Worm (Caenorhabditis elegans) whole organism, L3 larva: ENCODE measurements around the gene T26E4.7.

Experiments used
- R02D3.7 ChIP-seq: fragments of 150-350 bp; optimal IDR thresholded peaks from 2 replicates; lab custom pipeline; 2014; ENCODE audit warnings: missing biosample characterization, missing genetic modification characterization
- ZK546.5 ChIP-seq: sonication (generic microtip); optimal IDR thresholded peaks from 2 replicates; lab custom pipeline; 2017; ENCODE audit warnings: missing biosample characterization, missing genetic modification characterization
- aly-2 ChIP-seq: fragments of 150-350 bp; optimal IDR thresholded peaks from 2 replicates; lab custom pipeline; 2014; ENCODE audit warnings: missing biosample characterization, missing genetic modification characterization
- ama-1 ChIP-seq: fragments of 150-350 bp; optimal IDR thresholded peaks from 2 replicates; lab custom pipeline; 2018
- ceh-16 ChIP-seq: sonication (generic microtip); optimal IDR thresholded peaks from 2 replicates; lab custom pipeline; 2017; ENCODE audit warnings: missing biosample characterization, missing genetic modification characterization
- ceh-28 ChIP-seq: fragments of 150-350 bp; optimal IDR thresholded peaks from 2 replicates; lab custom pipeline; 2014; ENCODE audit warnings: missing biosample characterization, missing genetic modification reagents, missing genetic modification characterization
- ceh-82 ChIP-seq: fragments of 150-350 bp; optimal IDR thresholded peaks from 2 replicates; lab custom pipeline; 2014; ENCODE audit warnings: missing biosample characterization, missing genetic modification characterization
- ceh-9 ChIP-seq: sonication (generic microtip); optimal IDR thresholded peaks from 2 replicates; lab custom pipeline; 2018; ENCODE audit warnings: missing biosample characterization, missing genetic modification characterization
- daf-12 ChIP-seq: fragments of 150-350 bp; optimal IDR thresholded peaks from 2 replicates; lab custom pipeline; 2014; ENCODE audit warnings: missing biosample characterization, missing genetic modification reagents, missing genetic modification characterization
- egl-27 ChIP-seq: sonication (generic microtip); optimal IDR thresholded peaks from 4 replicates; lab custom pipeline; 2017; ENCODE audit warnings: missing biosample characterization, missing genetic modification reagents, missing genetic modification characterization
- egl-5 ChIP-seq: fragments of 150-350 bp; optimal IDR thresholded peaks from 2 replicates; lab custom pipeline; 2017; ENCODE audit warnings: missing biosample characterization, missing genetic modification reagents, missing genetic modification characterization, inconsistent platforms
- elt-1 ChIP-seq: fragments of 150-350 bp; optimal IDR thresholded peaks from 2 replicates; lab custom pipeline; 2014; ENCODE audit warnings: missing biosample characterization, missing genetic modification characterization
- elt-2 ChIP-seq: sonication (generic microtip); optimal IDR thresholded peaks from 2 replicates; lab custom pipeline; 2016; ENCODE audit warnings: missing genetic modification reagents, mild to moderate bottlenecking, missing genetic modification characterization, missing compliant biosample characterization
- elt-3 ChIP-seq, 3 experiments: fragments of 150-350 bp in 1 of 3; sonication (generic microtip) in 2 of 3; optimal IDR thresholded peaks; 2 replicates in 2 of 3; 4 replicates in 1 of 3; lab custom pipeline; 2014 to 2017; ENCODE audit warnings: missing biosample characterization in 3 of 3, missing genetic modification characterization in 3 of 3
- eor-1 ChIP-seq, 2 experiments: fragments of 150-350 bp; optimal IDR thresholded peaks; 2 replicates each; lab custom pipeline; 2014 to 2018; ENCODE audit warnings: missing biosample characterization in 2 of 2, missing genetic modification characterization in 2 of 2
- fkh-10 ChIP-seq: sonication (generic microtip); optimal IDR thresholded peaks from 2 replicates; lab custom pipeline; 2017; ENCODE audit warnings: missing biosample characterization, missing genetic modification reagents, missing genetic modification characterization
- fkh-2 ChIP-seq: fragments of 150-350 bp; optimal IDR thresholded peaks from 2 replicates; lab custom pipeline; 2014; ENCODE audit warnings: missing biosample characterization, missing genetic modification reagents, missing genetic modification characterization
- fos-1 ChIP-seq: fragments of 150-350 bp; optimal IDR thresholded peaks from 2 replicates; lab custom pipeline; 2014; ENCODE audit warnings: missing biosample characterization, missing genetic modification characterization
- hmg-11 ChIP-seq: sonication (generic microtip); optimal IDR thresholded peaks from 2 replicates; lab custom pipeline; 2016; ENCODE audit warnings: missing genetic modification characterization, missing compliant biosample characterization
- jun-1 ChIP-seq: fragments of 150-350 bp; optimal IDR thresholded peaks from 2 replicates; lab custom pipeline; 2014; ENCODE audit warnings: missing biosample characterization, missing genetic modification reagents, missing genetic modification characterization
- lin-15B ChIP-seq: fragments of 150-350 bp; optimal IDR thresholded peaks from 2 replicates; lab custom pipeline; 2014; ENCODE audit warnings: missing biosample characterization, missing genetic modification characterization
- lin-39 ChIP-seq: fragments of 150-350 bp; optimal IDR thresholded peaks from 2 replicates; lab custom pipeline; 2018; ENCODE audit warnings: missing biosample characterization, missing genetic modification reagents, missing genetic modification characterization
- lsy-12 ChIP-seq: sonication (generic microtip); optimal IDR thresholded peaks from 2 replicates; lab custom pipeline; 2016; ENCODE audit warnings: mild to moderate bottlenecking, missing genetic modification characterization, missing compliant biosample characterization
- mdl-1 ChIP-seq: fragments of 150-350 bp; optimal IDR thresholded peaks from 2 replicates; lab custom pipeline; 2014; ENCODE audit warnings: missing biosample characterization, missing genetic modification characterization
- mml-1 ChIP-seq: fragments of 150-350 bp; sonication (generic microtip); optimal IDR thresholded peaks from 3 replicates; lab custom pipeline; 2014; ENCODE audit warnings: missing biosample characterization, missing genetic modification characterization
- nfya-1 ChIP-seq: sonication (generic microtip); optimal IDR thresholded peaks from 2 replicates; lab custom pipeline; 2017; ENCODE audit warnings: missing genetic modification characterization, mild to moderate bottlenecking, missing compliant biosample characterization, antibody characterized with exemption, moderate library complexity; ENCODE audit not compliant: insufficient read depth
- nhr-11 ChIP-seq: fragments of 150-350 bp; optimal IDR thresholded peaks from 2 replicates; lab custom pipeline; 2014; ENCODE audit warnings: missing biosample characterization, missing genetic modification characterization
- nhr-12 ChIP-seq: fragments of 150-350 bp; optimal IDR thresholded peaks from 2 replicates; lab custom pipeline; 2014; ENCODE audit warnings: missing biosample characterization, missing genetic modification characterization
- nhr-23 ChIP-seq: fragments of 150-350 bp; optimal IDR thresholded peaks from 2 replicates; lab custom pipeline; 2014; ENCODE audit warnings: missing biosample characterization, missing genetic modification reagents, missing genetic modification characterization
- nhr-237 ChIP-seq: fragments of 150-350 bp; optimal IDR thresholded peaks from 2 replicates; lab custom pipeline; 2014; ENCODE audit warnings: missing biosample characterization, missing genetic modification characterization
- nhr-25 ChIP-seq: sonication (generic microtip); optimal IDR thresholded peaks from 2 replicates; lab custom pipeline; 2017; ENCODE audit warnings: missing biosample characterization, missing genetic modification characterization
- nhr-28 ChIP-seq: fragments of 150-350 bp; optimal IDR thresholded peaks from 2 replicates; lab custom pipeline; 2014; ENCODE audit warnings: missing biosample characterization, missing genetic modification characterization
- nhr-43 ChIP-seq: sonication (generic microtip); optimal IDR thresholded peaks from 2 replicates; lab custom pipeline; 2016; ENCODE audit warnings: mild to moderate bottlenecking, missing genetic modification characterization, missing compliant biosample characterization; ENCODE audit not compliant: poor library complexity, severe bottlenecking
- nhr-67 ChIP-seq: fragments of 150-350 bp; optimal IDR thresholded peaks from 2 replicates; lab custom pipeline; 2014; ENCODE audit warnings: missing biosample characterization, missing genetic modification characterization
- nhr-76 ChIP-seq: fragments of 150-350 bp; sonication (generic microtip); optimal IDR thresholded peaks from 5 replicates; lab custom pipeline; 2014; ENCODE audit warnings: missing biosample characterization, missing genetic modification characterization
- nhr-77 ChIP-seq: fragments of 150-350 bp; optimal IDR thresholded peaks from 2 replicates; lab custom pipeline; 2014; ENCODE audit warnings: missing biosample characterization, missing genetic modification characterization
- pha-4 ChIP-seq: fragments of 150-350 bp; optimal IDR thresholded peaks from 2 replicates; lab custom pipeline; 2014; ENCODE audit warnings: missing biosample characterization, missing genetic modification reagents, missing genetic modification characterization
- pqm-1 ChIP-seq: fragments of 150-350 bp; optimal IDR thresholded peaks from 2 replicates; lab custom pipeline; 2017; ENCODE audit warnings: missing biosample characterization, missing genetic modification characterization, inconsistent platforms
- sea-2 ChIP-seq: fragments of 150-350 bp; sonication (generic microtip); optimal IDR thresholded peaks from 4 replicates; lab custom pipeline; 2014; ENCODE audit warnings: missing biosample characterization, missing genetic modification reagents, missing genetic modification characterization
- skn-1 ChIP-seq: fragments of 150-350 bp; optimal IDR thresholded peaks from 2 replicates; lab custom pipeline; 2014; ENCODE audit warnings: missing biosample characterization, missing genetic modification characterization
- snpc-4 ChIP-seq: fragments of 150-350 bp; optimal IDR thresholded peaks from 2 replicates; lab custom pipeline; 2014; ENCODE audit warnings: missing biosample characterization, missing genetic modification characterization
- tbx-2 ChIP-seq: sonication (generic microtip); optimal IDR thresholded peaks from 2 replicates; lab custom pipeline; 2016; ENCODE audit warnings: mild to moderate bottlenecking, missing genetic modification characterization, missing compliant biosample characterization
- unc-39 ChIP-seq: sonication (generic microtip); optimal IDR thresholded peaks from 4 replicates; lab custom pipeline; 2017; ENCODE audit warnings: missing biosample characterization, missing genetic modification characterization
- unc-62 ChIP-seq: fragments of 150-350 bp; sonication (generic microtip); optimal IDR thresholded peaks from 4 replicates; lab custom pipeline; 2014; ENCODE audit warnings: missing biosample characterization, missing genetic modification reagents, missing genetic modification characterization
- zag-1 ChIP-seq: fragments of 150-350 bp; optimal IDR thresholded peaks from 2 replicates; lab custom pipeline; 2014; ENCODE audit warnings: missing biosample characterization, missing genetic modification characterization
- ztf-11 ChIP-seq: fragments of 150-350 bp; optimal IDR thresholded peaks from 2 replicates; lab custom pipeline; 2014; ENCODE audit warnings: missing biosample characterization, missing genetic modification characterization
- ztf-4 ChIP-seq: fragments of 150-350 bp; optimal IDR thresholded peaks from 2 replicates; lab custom pipeline; 2014; ENCODE audit warnings: missing biosample characterization, missing genetic modification characterization

Gene T26E4.7

DNA sequence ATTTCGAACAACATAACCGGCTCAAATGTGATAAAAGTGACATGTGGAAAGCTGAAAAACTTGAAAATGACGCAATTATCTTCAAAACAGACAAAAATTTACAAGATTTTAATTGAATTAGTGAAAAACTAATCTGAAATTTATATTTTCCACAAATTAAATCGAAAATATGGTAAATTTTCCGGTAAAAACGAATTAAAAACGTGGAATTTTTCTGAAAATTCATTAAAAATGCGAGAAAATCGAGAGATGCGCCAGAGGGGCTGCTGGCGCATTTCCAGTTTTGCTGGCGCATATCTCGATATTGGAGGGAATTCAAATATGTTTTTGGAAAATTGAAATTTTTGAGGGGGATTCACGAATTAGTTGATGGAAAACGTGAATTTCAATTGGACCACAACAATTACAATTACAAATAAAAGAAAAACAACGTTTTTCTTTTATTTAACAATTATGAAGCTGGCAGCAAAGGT, 27.2 kb upstream of the T26E4.7 start, which contains the start of the genes haf-3 and F57A10.2:
Gene haf-3 (minus strand): TSS at position 51 of the 473 bp plus-strand sequence.
Gene F57A10.2 (plus strand): TSS at position 454 of the 473 bp plus-strand sequence.
- TF ChIP-seq nhr-23: peak; percentile 91
- TF ChIP-seq ceh-28 (tag; lab: Kevin White, UChicago): peak; percentile 78
- TF ChIP-seq nhr-43 (tag; lab: Kevin White, UChicago): peak; percentile 90
- peak; percentile 94 for TF ChIP-seq pha-4
- no peak for TF ChIP-seq fos-1 (tag; lab: Kevin White, UChicago)
- peak; percentile 90 for TF ChIP-seq snpc-4
- peak; percentile 32 for TF ChIP-seq daf-12 (tag; lab: Kevin White, UChicago)
- TF ChIP-seq tbx-2 (tag; lab: Kevin White, UChicago): peak; percentile 89
- TF ChIP-seq jun-1: peak; percentile 74
- peak; percentile 17 for TF ChIP-seq ztf-4
- peak; percentile 87 for TF ChIP-seq R02D3.7 (tag; lab: Kevin White, UChicago)
- TF ChIP-seq nhr-28: no peak
- peak; percentile 54 for TF ChIP-seq pqm-1
- peak; percentile 26 for TF ChIP-seq elt-1 (tag; lab: Kevin White, UChicago)
- TF ChIP-seq nhr-11 (tag; lab: Kevin White, UChicago): peak; percentile 57
- TF ChIP-seq ama-1 (lab: Kevin White, UChicago): peak; percentile 62
- peak; percentile 34 for TF ChIP-seq fkh-10
- TF ChIP-seq eor-1 (tag; optimal IDR thresholded peaks at IDR 0.05; lab: Kevin White, UChicago): no peak
- TF ChIP-seq lin-39 (tag; lab: Kevin White, UChicago): peak; percentile 62
- TF ChIP-seq ceh-9 (tag; lab: Kevin White, UChicago): no peak
- TF ChIP-seq sea-2 (GFP tag; lab: Kevin White, UChicago): no peak
- TF ChIP-seq nhr-237: no peak
- TF ChIP-seq zag-1 (tag; lab: Kevin White, UChicago): peak; percentile 51
- no peak for TF ChIP-seq unc-62 (GFP tag; lab: Kevin White, UChicago)
- no peak for TF ChIP-seq nhr-67 (tag; lab: Kevin White, UChicago)
- peak; percentile 58 for TF ChIP-seq elt-2 (tag; lab: Kevin White, UChicago)
- no peak for TF ChIP-seq mml-1 (tag; lab: Kevin White, UChicago)
- peak; percentile 33 for TF ChIP-seq fkh-2 (tag; lab: Kevin White, UChicago)
- peak; percentile 80 for TF ChIP-seq egl-5 (tag; lab: Kevin White, UChicago)
- no peak for TF ChIP-seq elt-3 (tag; optimal IDR thresholded peaks at IDR 0.05; lab: Kevin White, UChicago)
- peak; percentile 33 for TF ChIP-seq egl-27 (tag; lab: Kevin White, UChicago)
- peak; percentile 49 for TF ChIP-seq skn-1
- peak; percentile 82 for TF ChIP-seq hmg-11 (tag; lab: Kevin White, UChicago)
- TF ChIP-seq ceh-82 (tag; lab: Kevin White, UChicago): peak; percentile 87
- TF ChIP-seq nhr-25 (tag; lab: Kevin White, UChicago): peak; percentile 85
- TF ChIP-seq aly-2 (tag; lab: Kevin White, UChicago): peak; percentile 30
- no peak for TF ChIP-seq unc-39
- no peak for TF ChIP-seq ceh-16 (tag; lab: Kevin White, UChicago)
- TF ChIP-seq lin-15B (tag; lab: Kevin White, UChicago): peak; percentile 93
- no peak for TF ChIP-seq mdl-1 (tag; lab: Kevin White, UChicago)
- peak; percentile 33 for TF ChIP-seq ZK546.5 (tag; lab: Kevin White, UChicago)
- no peak for TF ChIP-seq nhr-12
- peak; percentile 89 for TF ChIP-seq nfya-1
- peak; percentile 78 for TF ChIP-seq lsy-12
- no peak for TF ChIP-seq ztf-11 (tag; lab: Kevin White, UChicago)
- peak; percentile 80 for TF ChIP-seq nhr-77 (tag; lab: Kevin White, UChicago)
- no peak for TF ChIP-seq nhr-76 (tag; lab: Kevin White, UChicago)
